Worm (Caenorhabditis elegans) whole organism, L2 larva: Measurements from ENCODE around the gene clec-70.
A peak's percentile ranks its signal among the peaks of the same experiment; 100 is the strongest.

Experiments used
- F13H6.1 ChIP-seq: sonication (generic microtip); optimal IDR thresholded peaks from 2 replicates; lab custom pipeline; 2016; ENCODE audit warnings: missing genetic modification characterization, missing compliant biosample characterization
- Y55F3AM.14 ChIP-seq: fragments of 200-800 bp; sonication (Bioruptor generic); optimal IDR thresholded peaks from 2 replicates; lab custom pipeline; 2018; ENCODE audit warnings: mild to moderate bottlenecking, missing genetic modification characterization, missing compliant biosample characterization
- blmp-1 ChIP-seq: sonication (generic microtip); optimal IDR thresholded peaks from 2 replicates; lab custom pipeline; 2017; ENCODE audit warnings: missing genetic modification characterization, mild to moderate bottlenecking, missing compliant biosample characterization, antibody characterized with exemption, moderate library complexity; ENCODE audit not compliant: insufficient read depth
- ceh-16 ChIP-seq: fragments of 150-350 bp; optimal IDR thresholded peaks from 2 replicates; lab custom pipeline; 2014; ENCODE audit warnings: missing biosample characterization, missing genetic modification characterization
- nhr-10 ChIP-seq: sonication (generic microtip); optimal IDR thresholded peaks from 2 replicates; lab custom pipeline; 2017; ENCODE audit warnings: missing biosample characterization, missing genetic modification characterization
- nhr-11 ChIP-seq: fragments of 150-350 bp; optimal IDR thresholded peaks from 2 replicates; lab custom pipeline; 2014; ENCODE audit warnings: missing biosample characterization, missing genetic modification characterization
- nhr-21 ChIP-seq: fragments of 150-350 bp; optimal IDR thresholded peaks from 2 replicates; lab custom pipeline; 2014; ENCODE audit warnings: missing biosample characterization, missing genetic modification characterization
- nhr-237 ChIP-seq: fragments of 150-350 bp; optimal IDR thresholded peaks from 2 replicates; lab custom pipeline; 2014; ENCODE audit warnings: missing biosample characterization, missing genetic modification characterization
- nhr-25 ChIP-seq: fragments of 150-350 bp; sonication (generic microtip); optimal IDR thresholded peaks from 3 replicates; lab custom pipeline; 2014; ENCODE audit warnings: missing biosample characterization, missing genetic modification characterization
- sma-9 ChIP-seq, 2 experiments: fragments of 150-350 bp in 1 of 2; sonication (generic microtip) in 1 of 2; optimal IDR thresholded peaks; 2 replicates each; lab custom pipeline; 2014 to 2016; ENCODE audit warnings: missing genetic modification characterization in 2 of 2, mild to moderate bottlenecking in 1 of 2, missing biosample characterization in 1 of 2, missing compliant biosample characterization in 1 of 2, missing genetic modification reagents in 1 of 2, moderate library complexity in 1 of 2
- snpc-4 ChIP-seq: fragments of 150-350 bp; optimal IDR thresholded peaks from 2 replicates; lab custom pipeline; 2014; ENCODE audit warnings: missing biosample characterization, missing genetic modification characterization
- unc-39 ChIP-seq: fragments of 150-350 bp; optimal IDR thresholded peaks from 2 replicates; lab custom pipeline; 2014; ENCODE audit warnings: missing biosample characterization, missing genetic modification characterization

DNA sequence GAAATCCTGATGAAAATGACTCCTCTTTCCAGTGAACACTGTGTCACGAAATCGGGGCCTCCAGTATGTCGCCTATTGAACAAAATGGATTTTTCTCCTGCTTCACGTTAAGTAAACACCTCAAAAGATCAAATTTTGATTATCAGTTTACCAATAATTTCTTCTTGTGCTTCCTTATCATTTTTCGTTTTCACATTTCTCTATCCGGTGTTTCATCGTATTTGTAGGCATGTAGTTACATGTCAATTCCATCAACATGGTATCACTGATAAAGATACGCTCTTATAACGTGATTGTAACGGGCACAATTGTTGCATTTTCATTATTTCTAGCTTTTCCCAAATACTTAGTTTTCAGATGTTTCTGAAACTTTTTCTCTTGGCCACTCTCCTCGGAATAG, 12.0 kb downstream of the clec-70 start, which contains the start of gene clec-72:
- TF ChIP-seq unc-39 (tag; lab: Kevin White, UChicago) (no peak), nhr-25 (tag; lab: Kevin White, UChicago) (no peak), sma-9 (GFP tag; optimal IDR thresholded peaks at IDR 0.05; lab: Kevin White, UChicago) (peak; percentile 50), sma-9 (tag; optimal IDR thresholded peaks at IDR 0.05; lab: Kevin White, UChicago) (no peak), ceh-16 (no peak), F13H6.1 (tag; lab: Kevin White, UChicago) (no peak), snpc-4 (tag; lab: Kevin White, UChicago) (no peak), nhr-21 (no peak), nhr-11 (tag; lab: Kevin White, UChicago) (no peak), nhr-10 (tag; lab: Kevin White, UChicago) (no peak), blmp-1 (tag; lab: Kevin White, UChicago) (no peak), nhr-237 (no peak), Y55F3AM.14 (GFP tag; lab: Kevin White, UChicago) (no peak)
